3 worm cellular contexts compared by ENCODE assay signal in genomic region chrX:16098104-16098638, ce11.
TF ChIP-seq lines count a peak whose summit lies in the region.

No protein-coding gene starts in this region.

TF ChIP-seq in whole organism, L1 larva, 84 proteins besides CTCF, POLR2A, EP300 and RAD21 (continued from another document):
- TF ChIP-seq lir-3 (tag; optimal IDR thresholded peaks at IDR 0.05; lab: Kevin White, UChicago; ENCODE audit: poor library complexity) (no peak), lin-14 (GFP tag; optimal IDR thresholded peaks at IDR 0.05; lab: Kevin White, UChicago) (peak; percentile 79)

TF ChIP-seq in whole organism, L2 larva, 48 proteins besides CTCF, POLR2A, EP300 and RAD21 (continued from another document):
- TF ChIP-seq sem-4 (tag; optimal IDR thresholded peaks at IDR 0.05; lab: Kevin White, UChicago) = no peak
- TF ChIP-seq alr-1 (tag; optimal IDR thresholded peaks at IDR 0.05; lab: Kevin White, UChicago) = no peak
- peak; percentile 63 for TF ChIP-seq nhr-129 (tag; optimal IDR thresholded peaks at IDR 0.05; lab: Kevin White, UChicago)

TF ChIP-seq in whole organism, L4 larva, 104 proteins besides CTCF, POLR2A, EP300 and RAD21 (continued from another document):
- no peak for TF ChIP-seq pqm-1 (tag; optimal IDR thresholded peaks at IDR 0.05; lab: Kevin White, UChicago)
- no peak for TF ChIP-seq nhr-42 (GFP tag; IDR thresholded peaks at IDR 0.05; lab: Robert Waterston, UW)
- no peak for TF ChIP-seq spr-3 (GFP tag; optimal IDR thresholded peaks at IDR 0.05; lab: Kevin White, UChicago)
- no peak for TF ChIP-seq aly-2 (tag; optimal IDR thresholded peaks at IDR 0.05; lab: Kevin White, UChicago)
- TF ChIP-seq daf-19 (GFP tag; conservative IDR thresholded peaks at IDR 0.05; lab: Robert Waterston, UW) = no peak
- no peak for TF ChIP-seq spr-1 (tag; optimal IDR thresholded peaks at IDR 0.05; lab: Kevin White, UChicago)
- peak in 1 of 2 experiments; percentile 11 for TF ChIP-seq hif-1 (tag; optimal IDR thresholded peaks at IDR 0.05; lab: Kevin White, UChicago)
